Fruit fly (Drosophila melanogaster) whole organism, prepupa: Measurements from ENCODE around the gene CG40006.

ENCODE experiments used
- CG10669 ChIP-seq: fragments of 200-800 bp; sonication (Bioruptor generic); optimal IDR thresholded peaks from 3 replicates; lab custom pipeline; 2018; ENCODE audit warnings: missing biosample characterization, mild to moderate bottlenecking, missing genetic modification characterization, moderate library complexity
- CG11902 ChIP-seq: fragments of 200-800 bp; sonication (Bioruptor generic); optimal IDR thresholded peaks from 3 replicates; lab custom pipeline; 2016; ENCODE audit warnings: missing biosample characterization, missing genetic modification characterization
- CG16779 ChIP-seq: fragments of 200-800 bp; sonication (Bioruptor generic); optimal IDR thresholded peaks from 3 replicates; lab custom pipeline; 2017; ENCODE audit warnings: missing biosample characterization, mild to moderate bottlenecking, missing genetic modification characterization
- CG31627 ChIP-seq: fragments of 200-800 bp; sonication (Bioruptor generic); optimal IDR thresholded peaks from 3 replicates; lab custom pipeline; 2016; ENCODE audit warnings: missing biosample characterization, missing genetic modification characterization
- CG8319 ChIP-seq: fragments of 200-800 bp; sonication (Bioruptor generic); optimal IDR thresholded peaks from 3 replicates; lab custom pipeline; 2016; ENCODE audit warnings: missing biosample characterization, missing genetic modification characterization
- Hr39 ChIP-seq: fragments of 200-800 bp; sonication (Bioruptor generic); optimal IDR thresholded peaks from 2 replicates; lab custom pipeline; 2016; ENCODE audit warnings: missing biosample characterization, missing genetic modification characterization
- Hr4 ChIP-seq: fragments of 200-800 bp; sonication (Bioruptor generic); optimal IDR thresholded peaks from 3 replicates; lab custom pipeline; 2016; ENCODE audit warnings: missing biosample characterization, missing genetic modification characterization
- Smox ChIP-seq: fragments of 200-800 bp; sonication (Bioruptor generic); optimal IDR thresholded peaks from 3 replicates; lab custom pipeline; 2016; ENCODE audit warnings: missing biosample characterization, missing genetic modification characterization
- Sox15 ChIP-seq: fragments of 200-800 bp; sonication (Bioruptor generic); optimal IDR thresholded peaks from 3 replicates; lab custom pipeline; 2016; ENCODE audit warnings: missing biosample characterization, missing genetic modification characterization
- dsx ChIP-seq: fragments of 200-800 bp; optimal IDR thresholded peaks from 3 replicates; lab custom pipeline; 2019; ENCODE audit warnings: missing biosample characterization, mild to moderate bottlenecking, missing genetic modification characterization, moderate library complexity; ENCODE audit not compliant: poor library complexity, severe bottlenecking
- esn ChIP-seq: fragments of 200-800 bp; sonication (Bioruptor generic); optimal IDR thresholded peaks from 2 replicates; lab custom pipeline; 2016; ENCODE audit warnings: missing biosample characterization, mild to moderate bottlenecking, missing genetic modification characterization, moderate library complexity
- fd59A ChIP-seq: fragments of 200-800 bp; sonication (Bioruptor generic); optimal IDR thresholded peaks from 2 replicates; lab custom pipeline; 2017; ENCODE audit warnings: missing biosample characterization, mild to moderate bottlenecking, missing genetic modification characterization, missing genetic modification reagents

dm6 chr2L:22736999-22737398, 19.1 kb downstream of the CG40006 start:
- TF ChIP-seq CG31627 (GFP tag; lab: Kevin White, UChicago): no peak
- TF ChIP-seq CG16779 (tag; lab: Kevin White, UChicago): no peak
- TF ChIP-seq Smox: no peak
- TF ChIP-seq esn: no peak
- TF ChIP-seq Hr4 (GFP tag; lab: Kevin White, UChicago): no peak
- no peak for TF ChIP-seq dsx
- TF ChIP-seq CG11902: no peak
- TF ChIP-seq CG10669 (GFP tag; lab: Kevin White, UChicago): no peak
- no peak for TF ChIP-seq Sox15 (GFP tag; lab: Kevin White, UChicago)
- TF ChIP-seq CG8319: no peak
- TF ChIP-seq fd59A: no peak
- no peak for TF ChIP-seq Hr39 (GFP tag; lab: Kevin White, UChicago)
